Fruit fly (Drosophila melanogaster): ENCODE measurements around the gene cv-c.

The cv-c gene

dm6 chr3R:14386088-14386822 is 95.3 kb downstream of the cv-c start (continued):
- no peak for TF ChIP-seq CG4318 (GFP tag; optimal IDR thresholded peaks at IDR 0.05)
- peak in 1 of 2 experiments; percentile 41 for TF ChIP-seq salr (GFP tag; optimal IDR thresholded peaks at IDR 0.05)
- TF ChIP-seq CG16779 (tag; optimal IDR thresholded peaks at IDR 0.05) = no peak
- TF ChIP-seq Sox102F (GFP tag; optimal IDR thresholded peaks at IDR 0.05) = peak; percentile 14
- TF ChIP-seq svp (GFP tag) = peak; percentile 73
- peak; percentile 42 for TF ChIP-seq CG34406 (GFP tag; optimal IDR thresholded peaks at IDR 0.05)
- TF ChIP-seq CG6163 (GFP tag; IDR thresholded peaks at IDR 0.05) = no peak
- TF ChIP-seq lz (GFP tag; optimal IDR thresholded peaks at IDR 0.05) = peak; percentile 20
- TF ChIP-seq CG1621 (tag; optimal IDR thresholded peaks at IDR 0.05) = no peak
- TF ChIP-seq spab (GFP tag; optimal IDR thresholded peaks at IDR 0.05) = peak; percentile 58
- TF ChIP-seq CG8632 (GFP tag; optimal IDR thresholded peaks at IDR 0.05) = peak; percentile 36
- peak; percentile 45 for TF ChIP-seq CG10631 (GFP tag; optimal IDR thresholded peaks at IDR 0.05)
- peak; percentile 27 for TF ChIP-seq dsx (GFP tag; optimal IDR thresholded peaks at IDR 0.05; ENCODE audit: poor library complexity, severe bottlenecking)
- no peak for TF ChIP-seq fd59A (GFP tag; optimal IDR thresholded peaks at IDR 0.05)
- peak; percentile 50 for TF ChIP-seq cyc (GFP tag; optimal IDR thresholded peaks at IDR 0.05)

dm6 chr3R:14384502-14384901 is 97.0 kb downstream of the cv-c start:
- TF ChIP-seq OdsH (GFP tag; optimal IDR thresholded peaks at IDR 0.05) (peak; percentile 0), spab (GFP tag; optimal IDR thresholded peaks at IDR 0.05) (no peak), CG6276 (GFP tag; optimal IDR thresholded peaks at IDR 0.05) (peak; percentile 37), CG10669 (GFP tag; optimal IDR thresholded peaks at IDR 0.05) (peak; percentile 25), Sox102F (GFP tag; optimal IDR thresholded peaks at IDR 0.05) (no peak), eg (GFP tag; IDR thresholded peaks at IDR 0.05) (no peak), Hr4 (GFP tag; optimal IDR thresholded peaks at IDR 0.05) (peak; percentile 38), salr (GFP tag; optimal IDR thresholded peaks at IDR 0.05) (no peak), dac (GFP tag; optimal IDR thresholded peaks at IDR 0.05) (no peak), CG3919 (GFP tag; optimal IDR thresholded peaks at IDR 0.05) (peak; percentile 8), achi (GFP tag; optimal IDR thresholded peaks at IDR 0.05) (no peak), CG10631 (GFP tag; optimal IDR thresholded peaks at IDR 0.05) (peak; percentile 28), svp (GFP tag) (peak; percentile 32), CG6808 (GFP tag; optimal IDR thresholded peaks at IDR 0.05) (peak; percentile 29), Eip78C (GFP tag) (peak; percentile 80), net (GFP tag; optimal IDR thresholded peaks at IDR 0.05) (no peak), CG32006 (GFP tag; optimal IDR thresholded peaks at IDR 0.05) (peak; percentile 34), CG15336 (GFP tag; IDR thresholded peaks at IDR 0.05) (0 out of 2 replicates have a peak, but pooled peaks have one; percentile 11)

- TF ChIP-seq dac (GFP tag; optimal IDR thresholded peaks at IDR 0.05) = peak; percentile 52
- TF ChIP-seq ss (GFP tag; optimal IDR thresholded peaks at IDR 0.05) = peak; percentile 53 to 82
- TF ChIP-seq CG1621 (tag; optimal IDR thresholded peaks at IDR 0.05) = peak; percentile 79
- TF ChIP-seq Gug (GFP tag; IDR thresholded peaks at IDR 0.05) = peak; percentile 68
- TF ChIP-seq Eip78C (GFP tag) = peak; percentile 97
- peak; percentile 79 for TF ChIP-seq topi (GFP tag; optimal IDR thresholded peaks at IDR 0.05)
- TF ChIP-seq fkh (GFP tag; optimal IDR thresholded peaks at IDR 0.05) = no peak
- peak; percentile 91 for TF ChIP-seq svp (GFP tag)
- TF ChIP-seq lz (GFP tag; optimal IDR thresholded peaks at IDR 0.05) = peak; percentile 70
- peak; percentile 76 for TF ChIP-seq Smox (GFP tag; optimal IDR thresholded peaks at IDR 0.05)
- peak; percentile 89 for TF ChIP-seq achi (GFP tag; optimal IDR thresholded peaks at IDR 0.05)
- TF ChIP-seq CG6163 (GFP tag; IDR thresholded peaks at IDR 0.05) = peak; percentile 75
- TF ChIP-seq Eip75B (GFP tag; optimal IDR thresholded peaks at IDR 0.05) = peak; percentile 82
- TF ChIP-seq CG3919 (GFP tag; optimal IDR thresholded peaks at IDR 0.05) = peak; percentile 91
- TF ChIP-seq CG7368 (GFP tag; optimal IDR thresholded peaks at IDR 0.05) = peak; percentile 84
- peak in 1 of 2 experiments; percentile 95 for TF ChIP-seq salr (GFP tag; optimal IDR thresholded peaks at IDR 0.05)
- TF ChIP-seq Sox15 (GFP tag; optimal IDR thresholded peaks at IDR 0.05) = peak; percentile 58
- peak; percentile 85 for TF ChIP-seq Lpt (GFP tag; optimal IDR thresholded peaks at IDR 0.05)
- TF ChIP-seq CG32006 (GFP tag; optimal IDR thresholded peaks at IDR 0.05) = peak; percentile 91
- peak; percentile 76 for TF ChIP-seq Met (GFP tag; optimal IDR thresholded peaks at IDR 0.05)
- peak; percentile 87 for TF ChIP-seq CG34406 (GFP tag; optimal IDR thresholded peaks at IDR 0.05)
- peak; percentile 41 for TF ChIP-seq Hr39 (GFP tag; optimal IDR thresholded peaks at IDR 0.05)
- TF ChIP-seq CG15336 (GFP tag; IDR thresholded peaks at IDR 0.05) = peak; percentile 89
- peak; percentile 62 for TF ChIP-seq Sox102F (GFP tag; optimal IDR thresholded peaks at IDR 0.05)
- peak; percentile 43 for TF ChIP-seq fd85E (GFP tag; optimal IDR thresholded peaks at IDR 0.05)
- peak; percentile 23 for TF ChIP-seq vri (GFP tag; optimal IDR thresholded peaks at IDR 0.05)
- peak; percentile 91 for TF ChIP-seq OdsH (GFP tag; optimal IDR thresholded peaks at IDR 0.05)
- TF ChIP-seq pdm3 (GFP tag; optimal IDR thresholded peaks at IDR 0.05) = peak; percentile 83
- peak; percentile 89 for TF ChIP-seq CG8119 (GFP tag; IDR thresholded peaks at IDR 0.05)
Observed at dm6 chr3R:14382312-14383046, 99.0 kb downstream of the cv-c start.

All from whole organism, prepupa.